Fruit fly (Drosophila melanogaster): ENCODE data around the gene CG34428.

DNA sequence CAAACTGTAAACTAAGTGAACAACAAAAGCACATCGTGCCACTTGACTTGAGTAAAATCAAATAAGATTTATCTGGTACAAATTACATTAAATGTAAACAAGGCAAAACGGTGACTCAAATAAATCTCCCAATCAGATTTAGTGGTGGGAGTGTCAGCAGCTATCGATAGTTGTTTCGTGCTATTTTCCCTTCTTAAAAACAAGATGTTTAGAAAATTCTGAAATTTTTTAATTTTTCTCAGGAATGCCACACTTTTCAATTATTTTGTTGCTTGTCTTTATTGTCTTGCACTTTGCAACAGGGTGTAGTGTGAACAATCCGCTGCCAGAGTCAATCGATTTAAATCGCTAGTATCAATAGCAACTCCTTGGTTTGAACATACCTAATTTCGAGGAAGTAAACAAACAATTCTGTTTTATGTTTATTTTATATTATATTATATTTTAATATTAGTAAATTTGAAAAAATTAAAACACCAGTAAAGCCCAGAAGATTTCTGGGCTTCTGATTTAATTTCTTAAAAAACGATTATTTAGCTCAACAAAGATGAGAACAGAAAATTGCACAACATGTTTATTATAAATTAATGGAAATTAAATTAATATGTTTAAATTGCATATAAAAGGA, 46.2 kb upstream of the CG34428 start, which contains the start of gene MICAL-like:
- no peak for TF ChIP-seq psq (optimal IDR thresholded peaks at IDR 0.05)
- no peak for TF ChIP-seq Dll (optimal IDR thresholded peaks at IDR 0.05)
- no peak for TF ChIP-seq EcR (GFP tag; optimal IDR thresholded peaks at IDR 0.05)
- no peak for TF ChIP-seq pan (optimal IDR thresholded peaks at IDR 0.05)
- no peak for TF ChIP-seq CG8478 (optimal IDR thresholded peaks at IDR 0.05)
- TF ChIP-seq usp (GFP tag; optimal IDR thresholded peaks at IDR 0.05), result no peak
